Worm (Caenorhabditis elegans) whole organism, L1 larva: ENCODE data around the gene srp-3.

Experiments used
- C04F5.9 ChIP-seq: sonication (generic microtip); optimal IDR thresholded peaks from 2 replicates; lab custom pipeline; 2016; ENCODE audit warnings: missing genetic modification characterization, missing compliant biosample characterization
- C34B4.2 ChIP-seq: sonication (generic microtip); optimal IDR thresholded peaks from 2 replicates; lab custom pipeline; 2017; ENCODE audit warnings: mild to moderate bottlenecking, missing genetic modification characterization, missing compliant biosample characterization
- F16B12.6 ChIP-seq: fragments of 150-350 bp; optimal IDR thresholded peaks from 2 replicates; lab custom pipeline; 2014; ENCODE audit warnings: missing biosample characterization, missing genetic modification characterization
- Y116A8C.19 ChIP-seq: sonication (generic microtip); optimal IDR thresholded peaks from 2 replicates; lab custom pipeline; 2016; ENCODE audit warnings: missing compliant biosample characterization, missing genetic modification characterization, borderline replicate concordance
- aha-1 ChIP-seq: fragments of 150-350 bp; optimal IDR thresholded peaks from 2 replicates; lab custom pipeline; 2014; ENCODE audit warnings: missing biosample characterization, missing genetic modification characterization
- alr-1 ChIP-seq: fragments of 200-800 bp; sonication (Bioruptor generic); optimal IDR thresholded peaks from 2 replicates; lab custom pipeline; 2018; ENCODE audit warnings: borderline replicate concordance, mild to moderate bottlenecking, missing genetic modification characterization, missing compliant biosample characterization
- aly-2 ChIP-seq: fragments of 150-350 bp; optimal IDR thresholded peaks from 2 replicates; lab custom pipeline; 2014; ENCODE audit warnings: missing biosample characterization, missing genetic modification characterization
- blmp-1 ChIP-seq: fragments of 150-350 bp; optimal IDR thresholded peaks from 2 replicates; lab custom pipeline; 2014; ENCODE audit warnings: missing biosample characterization, missing genetic modification characterization
- ceh-63 ChIP-seq: fragments of 200-800 bp; sonication (Bioruptor generic); optimal IDR thresholded peaks from 2 replicates; lab custom pipeline; 2018; ENCODE audit warnings: mild to moderate bottlenecking, missing genetic modification characterization, missing compliant biosample characterization
- ceh-88 ChIP-seq: fragments of 200-800 bp; sonication (Bioruptor generic); IDR thresholded peaks from 2 replicates; pipeline ENCODE4 v1.3.6; 2022; ENCODE audit warnings: missing genetic modification characterization, missing compliant biosample characterization
- ceh-90 ChIP-seq: sonication (generic microtip); optimal IDR thresholded peaks from 2 replicates; lab custom pipeline; 2016; ENCODE audit warnings: missing genetic modification characterization, missing compliant biosample characterization
- ces-1 ChIP-seq: fragments of 150-350 bp; optimal IDR thresholded peaks from 2 replicates; lab custom pipeline; 2014; ENCODE audit warnings: missing biosample characterization, missing genetic modification reagents, missing genetic modification characterization
- egl-13 ChIP-seq: sonication (generic microtip); optimal IDR thresholded peaks from 2 replicates; lab custom pipeline; 2016; ENCODE audit warnings: missing genotype, missing genetic modification reagents, missing genetic modification characterization, missing compliant biosample characterization
- ets-5 ChIP-seq: fragments of 200-800 bp; sonication (Bioruptor generic); IDR thresholded peaks from 2 replicates; pipeline ENCODE4 v1.3.6; 2022; ENCODE audit warnings: missing genetic modification characterization, missing compliant biosample characterization
- fkh-4 ChIP-seq: sonication (generic microtip); optimal IDR thresholded peaks from 2 replicates; lab custom pipeline; 2016; ENCODE audit warnings: missing compliant biosample characterization, missing genetic modification characterization, borderline replicate concordance
- fkh-8 ChIP-seq: sonication (generic microtip); optimal IDR thresholded peaks from 2 replicates; lab custom pipeline; 2016; ENCODE audit warnings: mild to moderate bottlenecking, missing genetic modification characterization, missing compliant biosample characterization
- fos-1 ChIP-seq: fragments of 150-350 bp; optimal IDR thresholded peaks from 2 replicates; lab custom pipeline; 2014; ENCODE audit warnings: missing biosample characterization, missing genetic modification characterization
- grh-1 ChIP-seq: fragments of 200-800 bp; sonication (Bioruptor generic); IDR thresholded peaks from 2 replicates; pipeline ENCODE4 v1.3.6; 2022; ENCODE audit warnings: missing genetic modification reagents, missing genetic modification characterization, missing compliant biosample characterization
- hlh-17 ChIP-seq: fragments of 200-800 bp; sonication (Bioruptor generic); optimal IDR thresholded peaks from 2 replicates; lab custom pipeline; 2018; ENCODE audit warnings: missing genetic modification characterization, mild to moderate bottlenecking, missing compliant biosample characterization, moderate library complexity, borderline replicate concordance
- hlh-4 ChIP-seq: sonication (generic microtip); optimal IDR thresholded peaks from 2 replicates; lab custom pipeline; 2016; ENCODE audit warnings: mild to moderate bottlenecking, missing genetic modification characterization, missing compliant biosample characterization
- irx-1 ChIP-seq: sonication (generic microtip); optimal IDR thresholded peaks from 2 replicates; lab custom pipeline; 2016; ENCODE audit warnings: missing genetic modification characterization, missing compliant biosample characterization
- lin-13 ChIP-seq: fragments of 150-350 bp; optimal IDR thresholded peaks from 2 replicates; lab custom pipeline; 2014; ENCODE audit warnings: missing biosample characterization, missing genetic modification reagents, missing genetic modification characterization
- lin-14 ChIP-seq: fragments of 200-800 bp; sonication (Bioruptor generic); optimal IDR thresholded peaks from 2 replicates; lab custom pipeline; 2018; ENCODE audit warnings: mild to moderate bottlenecking, missing genetic modification characterization, moderate library complexity, missing compliant biosample characterization
- lin-15B ChIP-seq: fragments of 150-350 bp; sonication (generic microtip); optimal IDR thresholded peaks from 3 replicates; lab custom pipeline; 2014; ENCODE audit warnings: missing biosample characterization, missing genetic modification characterization
- lin-35 ChIP-seq, 2 experiments: fragments of 150-350 bp; optimal IDR thresholded peaks; 2 replicates each; lab custom pipeline; 2014; ENCODE audit warnings: missing biosample characterization in 2 of 2, missing genetic modification characterization in 2 of 2, missing genetic modification reagents in 2 of 2
- lin-39 ChIP-seq: fragments of 150-350 bp; optimal IDR thresholded peaks from 2 replicates; lab custom pipeline; 2014; ENCODE audit warnings: missing biosample characterization, missing genetic modification reagents, missing genetic modification characterization
- lir-3 ChIP-seq: sonication (generic microtip); optimal IDR thresholded peaks from 2 replicates; lab custom pipeline; 2016; ENCODE audit warnings: mild to moderate bottlenecking, missing genetic modification characterization, moderate library complexity, missing compliant biosample characterization; ENCODE audit not compliant: poor library complexity
- mab-9 ChIP-seq: fragments of 200-800 bp; sonication (Bioruptor generic); IDR thresholded peaks from 2 replicates; pipeline ENCODE4 v1.3.6; 2022; ENCODE audit warnings: missing genetic modification reagents, missing genetic modification characterization, missing compliant biosample characterization
- nhr-11 ChIP-seq: fragments of 150-350 bp; optimal IDR thresholded peaks from 2 replicates; lab custom pipeline; 2014; ENCODE audit warnings: missing biosample characterization, missing genetic modification characterization
- nhr-12 ChIP-seq: sonication (generic microtip); optimal IDR thresholded peaks from 2 replicates; lab custom pipeline; 2017; ENCODE audit warnings: missing biosample characterization, missing genetic modification characterization
- nhr-19 ChIP-seq: fragments of 200-800 bp; sonication (Bioruptor generic); conservative IDR thresholded peaks from 2 replicates; pipeline ENCODE4 v1.3.6; 2022; ENCODE audit warnings: missing genetic modification characterization, missing compliant biosample characterization
- nhr-20 ChIP-seq: sonication (generic microtip); optimal IDR thresholded peaks from 2 replicates; lab custom pipeline; 2016; ENCODE audit warnings: mild to moderate bottlenecking, missing genetic modification characterization, missing compliant biosample characterization
- nhr-237 ChIP-seq: fragments of 150-350 bp; optimal IDR thresholded peaks from 2 replicates; lab custom pipeline; 2014; ENCODE audit warnings: missing biosample characterization, missing genetic modification characterization
- nhr-28 ChIP-seq: fragments of 150-350 bp; optimal IDR thresholded peaks from 2 replicates; lab custom pipeline; 2014; ENCODE audit warnings: missing biosample characterization, missing genetic modification characterization
- nhr-71 ChIP-seq: sonication (generic microtip); optimal IDR thresholded peaks from 2 replicates; lab custom pipeline; 2016; ENCODE audit warnings: mild to moderate bottlenecking, missing genetic modification characterization, moderate library complexity, missing compliant biosample characterization
- nhr-76 ChIP-seq: sonication (generic microtip); optimal IDR thresholded peaks from 2 replicates; lab custom pipeline; 2017; ENCODE audit warnings: missing biosample characterization, missing genetic modification characterization
- nhr-77 ChIP-seq: fragments of 150-350 bp; optimal IDR thresholded peaks from 2 replicates; lab custom pipeline; 2014; ENCODE audit warnings: missing biosample characterization, missing genetic modification characterization
- nhr-85 ChIP-seq: sonication (generic microtip); peaks from one replicate; lab custom pipeline; 2016; ENCODE audit warnings: missing genetic modification characterization, inconsistent platforms, missing compliant biosample characterization
- nhr-90 ChIP-seq: sonication (generic microtip); optimal IDR thresholded peaks from 2 replicates; lab custom pipeline; 2016; ENCODE audit warnings: mild to moderate bottlenecking, missing genetic modification characterization, missing compliant biosample characterization; ENCODE audit not compliant: poor library complexity
- pag-3 ChIP-seq: sonication (generic microtip); optimal IDR thresholded peaks from 2 replicates; lab custom pipeline; 2017; ENCODE audit warnings: missing genetic modification characterization, mild to moderate bottlenecking, missing compliant biosample characterization, antibody characterized with exemption, borderline replicate concordance; ENCODE audit not compliant: insufficient read depth
- pax-3 ChIP-seq: fragments of 200-800 bp; sonication (Bioruptor generic); optimal IDR thresholded peaks from 2 replicates; lab custom pipeline; 2018; ENCODE audit warnings: mild to moderate bottlenecking, missing genetic modification characterization, moderate library complexity, missing compliant biosample characterization
- rnt-1 ChIP-seq: sonication (generic microtip); optimal IDR thresholded peaks from 2 replicates; lab custom pipeline; 2016; ENCODE audit warnings: mild to moderate bottlenecking, missing genetic modification characterization, moderate library complexity, missing compliant biosample characterization
- sup-37 ChIP-seq: fragments of 200-800 bp; sonication (Bioruptor generic); optimal IDR thresholded peaks from 2 replicates; lab custom pipeline; 2018; ENCODE audit warnings: mild to moderate bottlenecking, missing genetic modification characterization, missing compliant biosample characterization
- swsn-7 ChIP-seq: sonication (generic microtip); optimal IDR thresholded peaks from 2 replicates; lab custom pipeline; 2016; ENCODE audit warnings: missing genetic modification characterization, missing compliant biosample characterization
- tbx-2 ChIP-seq: sonication (generic microtip); optimal IDR thresholded peaks from 2 replicates; lab custom pipeline; 2016; ENCODE audit warnings: missing genetic modification characterization, missing compliant biosample characterization
- tlp-1 ChIP-seq: fragments of 150-350 bp; optimal IDR thresholded peaks from 2 replicates; lab custom pipeline; 2014; ENCODE audit warnings: missing biosample characterization, missing genetic modification characterization
- unc-130 ChIP-seq: fragments of 150-350 bp; optimal IDR thresholded peaks from 2 replicates; lab custom pipeline; 2017; ENCODE audit warnings: missing biosample characterization, missing genetic modification characterization, inconsistent platforms
- unc-30 ChIP-seq: sonication (generic microtip); optimal IDR thresholded peaks from 2 replicates; lab custom pipeline; 2017; ENCODE audit warnings: missing biosample characterization, missing genetic modification characterization
- unc-86 ChIP-seq: sonication (generic microtip); optimal IDR thresholded peaks from 2 replicates; lab custom pipeline; 2016; ENCODE audit warnings: missing genetic modification characterization, missing compliant biosample characterization
- unc-98 ChIP-seq: fragments of 200-800 bp; sonication (Bioruptor generic); IDR thresholded peaks from 2 replicates; pipeline ENCODE4 v1.3.6; 2022; ENCODE audit warnings: missing genetic modification characterization, missing compliant biosample characterization
- vab-15 ChIP-seq: sonication (generic microtip); optimal IDR thresholded peaks from 2 replicates; lab custom pipeline; 2017; ENCODE audit warnings: missing genotype, mild to moderate bottlenecking, missing genetic modification characterization, missing compliant biosample characterization
- zag-1 ChIP-seq: fragments of 150-350 bp; optimal IDR thresholded peaks from 2 replicates; lab custom pipeline; 2014; ENCODE audit warnings: missing biosample characterization, missing genetic modification characterization
- zip-4 ChIP-seq: fragments of 200-800 bp; sonication (Bioruptor generic); optimal IDR thresholded peaks from 2 replicates; lab custom pipeline; 2018; ENCODE audit warnings: mild to moderate bottlenecking, missing genetic modification characterization, moderate library complexity, missing compliant biosample characterization
- ztf-11 ChIP-seq, 2 experiments: sonication (generic microtip); optimal IDR thresholded peaks; 2 replicates each; lab custom pipeline; 2016 to 2017; ENCODE audit warnings: missing genetic modification characterization in 2 of 2, missing biosample characterization in 1 of 2, missing compliant biosample characterization in 1 of 2

Gene srp-3

ce11 chrV:1943465-1943864, 34.8 kb downstream of the srp-3 start:
- TF ChIP-seq ztf-11 (tag; optimal IDR thresholded peaks at IDR 0.05; lab: Kevin White, UChicago) = no peak
- no peak for TF ChIP-seq nhr-28
- TF ChIP-seq nhr-12 (tag; lab: Kevin White, UChicago) = no peak
- TF ChIP-seq fkh-4 (tag; lab: Kevin White, UChicago) = no peak
- peak; percentile 27 for TF ChIP-seq tbx-2 (tag; lab: Kevin White, UChicago)
- no peak for TF ChIP-seq blmp-1 (tag; lab: Kevin White, UChicago)
- peak; percentile 91 for TF ChIP-seq fkh-8 (tag; lab: Kevin White, UChicago)
- TF ChIP-seq swsn-7 = peak; percentile 57
- TF ChIP-seq aha-1 (tag; lab: Kevin White, UChicago) = no peak
- no peak for TF ChIP-seq nhr-237 (tag; lab: Kevin White, UChicago)
- no peak for TF ChIP-seq lir-3 (tag; lab: Kevin White, UChicago)
- no peak for TF ChIP-seq unc-30
- peak; percentile 56 for TF ChIP-seq unc-86
- TF ChIP-seq F16B12.6 = no peak
- no peak for TF ChIP-seq unc-98 (GFP tag; lab: Robert Waterston, UW)
- peak; percentile 75 for TF ChIP-seq egl-13
- TF ChIP-seq fos-1 = no peak
- peak in 1 of 2 experiments; percentile 24 for TF ChIP-seq lin-35 (GFP tag; optimal IDR thresholded peaks at IDR 0.05; lab: Kevin White, UChicago)
- TF ChIP-seq pax-3 = peak; percentile 46
- TF ChIP-seq lin-14 = peak; percentile 98
- no peak for TF ChIP-seq hlh-17 (GFP tag; lab: Kevin White, UChicago)
- no peak for TF ChIP-seq aly-2 (tag; lab: Kevin White, UChicago)
- no peak for TF ChIP-seq ceh-88
- TF ChIP-seq mab-9 (GFP tag; lab: Robert Waterston, UW) = no peak
- TF ChIP-seq nhr-19 (GFP tag; lab: Robert Waterston, UW) = no peak
- no peak for TF ChIP-seq hlh-4 (tag; lab: Kevin White, UChicago)
- TF ChIP-seq lin-39 (tag; lab: Kevin White, UChicago) = no peak
- no peak for TF ChIP-seq rnt-1
- no peak for TF ChIP-seq Y116A8C.19 (tag; lab: Kevin White, UChicago)
- no peak for TF ChIP-seq C34B4.2 (tag; lab: Kevin White, UChicago)
- TF ChIP-seq irx-1 (tag; lab: Kevin White, UChicago) = peak; percentile 25
- no peak for TF ChIP-seq lin-13 (GFP tag; lab: Kevin White, UChicago)
- TF ChIP-seq sup-37 (GFP tag; lab: Kevin White, UChicago) = no peak
- no peak for TF ChIP-seq nhr-77
- TF ChIP-seq nhr-90 (tag; lab: Kevin White, UChicago) = no peak
- TF ChIP-seq ces-1 (GFP tag; lab: Kevin White, UChicago) = no peak
- no peak for TF ChIP-seq C04F5.9
- TF ChIP-seq nhr-11 = no peak
- no peak for TF ChIP-seq lin-15B (tag; lab: Kevin White, UChicago)
- no peak for TF ChIP-seq grh-1
- TF ChIP-seq ceh-63 (GFP tag; lab: Kevin White, UChicago) = no peak
- no peak for TF ChIP-seq ets-5 (GFP tag; lab: Robert Waterston, UW)
- TF ChIP-seq ceh-90 (tag; lab: Kevin White, UChicago) = no peak
- TF ChIP-seq zip-4 (GFP tag; lab: Kevin White, UChicago) = no peak
- TF ChIP-seq alr-1 (tag; lab: Kevin White, UChicago) = no peak
- no peak for TF ChIP-seq nhr-76 (tag; lab: Kevin White, UChicago)
- TF ChIP-seq nhr-71 = peak; percentile 58
- no peak for TF ChIP-seq tlp-1 (tag; lab: Kevin White, UChicago)
- TF ChIP-seq pag-3 (tag; lab: Kevin White, UChicago) = no peak
- no peak for TF ChIP-seq vab-15
- TF ChIP-seq nhr-85 (tag; lab: Kevin White, UChicago) = no peak
- no peak for TF ChIP-seq unc-130 (tag; lab: Kevin White, UChicago)
- TF ChIP-seq zag-1 (tag; lab: Kevin White, UChicago) = no peak
- TF ChIP-seq nhr-20 = no peak
